Worm (Caenorhabditis elegans) whole organism, L3 larva: ENCODE data around the gene parp-2.

Experiments used
- R02D3.7 ChIP-seq: fragments of 150-350 bp; optimal IDR thresholded peaks from 2 replicates; lab custom pipeline; 2014; ENCODE audit warnings: missing biosample characterization, missing genetic modification characterization
- ZK546.5 ChIP-seq: sonication (generic microtip); optimal IDR thresholded peaks from 2 replicates; lab custom pipeline; 2017; ENCODE audit warnings: missing biosample characterization, missing genetic modification characterization
- aly-2 ChIP-seq: fragments of 150-350 bp; optimal IDR thresholded peaks from 2 replicates; lab custom pipeline; 2014; ENCODE audit warnings: missing biosample characterization, missing genetic modification characterization
- ama-1 ChIP-seq: fragments of 150-350 bp; optimal IDR thresholded peaks from 2 replicates; lab custom pipeline; 2018
- ceh-16 ChIP-seq: sonication (generic microtip); optimal IDR thresholded peaks from 2 replicates; lab custom pipeline; 2017; ENCODE audit warnings: missing biosample characterization, missing genetic modification characterization
- ceh-28 ChIP-seq: fragments of 150-350 bp; optimal IDR thresholded peaks from 2 replicates; lab custom pipeline; 2014; ENCODE audit warnings: missing biosample characterization, missing genetic modification reagents, missing genetic modification characterization
- ceh-82 ChIP-seq: fragments of 150-350 bp; optimal IDR thresholded peaks from 2 replicates; lab custom pipeline; 2014; ENCODE audit warnings: missing biosample characterization, missing genetic modification characterization
- ceh-9 ChIP-seq: sonication (generic microtip); optimal IDR thresholded peaks from 2 replicates; lab custom pipeline; 2018; ENCODE audit warnings: missing biosample characterization, missing genetic modification characterization
- daf-12 ChIP-seq: fragments of 150-350 bp; optimal IDR thresholded peaks from 2 replicates; lab custom pipeline; 2014; ENCODE audit warnings: missing biosample characterization, missing genetic modification reagents, missing genetic modification characterization
- egl-27 ChIP-seq: sonication (generic microtip); optimal IDR thresholded peaks from 4 replicates; lab custom pipeline; 2017; ENCODE audit warnings: missing biosample characterization, missing genetic modification reagents, missing genetic modification characterization
- egl-5 ChIP-seq: fragments of 150-350 bp; optimal IDR thresholded peaks from 2 replicates; lab custom pipeline; 2017; ENCODE audit warnings: missing biosample characterization, missing genetic modification reagents, missing genetic modification characterization, inconsistent platforms
- elt-1 ChIP-seq: fragments of 150-350 bp; optimal IDR thresholded peaks from 2 replicates; lab custom pipeline; 2014; ENCODE audit warnings: missing biosample characterization, missing genetic modification characterization
- elt-2 ChIP-seq: sonication (generic microtip); optimal IDR thresholded peaks from 2 replicates; lab custom pipeline; 2016; ENCODE audit warnings: missing genetic modification reagents, mild to moderate bottlenecking, missing genetic modification characterization, missing compliant biosample characterization
- elt-3 ChIP-seq, 3 experiments: fragments of 150-350 bp in 1 of 3; sonication (generic microtip) in 2 of 3; optimal IDR thresholded peaks; 2 replicates in 2 of 3; 4 replicates in 1 of 3; lab custom pipeline; 2014 to 2017; ENCODE audit warnings: missing biosample characterization in 3 of 3, missing genetic modification characterization in 3 of 3
- eor-1 ChIP-seq, 2 experiments: fragments of 150-350 bp; optimal IDR thresholded peaks; 2 replicates each; lab custom pipeline; 2014 to 2018; ENCODE audit warnings: missing biosample characterization in 2 of 2, missing genetic modification characterization in 2 of 2
- fkh-10 ChIP-seq: sonication (generic microtip); optimal IDR thresholded peaks from 2 replicates; lab custom pipeline; 2017; ENCODE audit warnings: missing biosample characterization, missing genetic modification reagents, missing genetic modification characterization
- fkh-2 ChIP-seq: fragments of 150-350 bp; optimal IDR thresholded peaks from 2 replicates; lab custom pipeline; 2014; ENCODE audit warnings: missing biosample characterization, missing genetic modification reagents, missing genetic modification characterization
- fos-1 ChIP-seq: fragments of 150-350 bp; optimal IDR thresholded peaks from 2 replicates; lab custom pipeline; 2014; ENCODE audit warnings: missing biosample characterization, missing genetic modification characterization
- hmg-11 ChIP-seq: sonication (generic microtip); optimal IDR thresholded peaks from 2 replicates; lab custom pipeline; 2016; ENCODE audit warnings: missing genetic modification characterization, missing compliant biosample characterization
- jun-1 ChIP-seq: fragments of 150-350 bp; optimal IDR thresholded peaks from 2 replicates; lab custom pipeline; 2014; ENCODE audit warnings: missing biosample characterization, missing genetic modification reagents, missing genetic modification characterization
- lin-15B ChIP-seq: fragments of 150-350 bp; optimal IDR thresholded peaks from 2 replicates; lab custom pipeline; 2014; ENCODE audit warnings: missing biosample characterization, missing genetic modification characterization
- lin-39 ChIP-seq: fragments of 150-350 bp; optimal IDR thresholded peaks from 2 replicates; lab custom pipeline; 2018; ENCODE audit warnings: missing biosample characterization, missing genetic modification reagents, missing genetic modification characterization
- lsy-12 ChIP-seq: sonication (generic microtip); optimal IDR thresholded peaks from 2 replicates; lab custom pipeline; 2016; ENCODE audit warnings: mild to moderate bottlenecking, missing genetic modification characterization, missing compliant biosample characterization
- mdl-1 ChIP-seq: fragments of 150-350 bp; optimal IDR thresholded peaks from 2 replicates; lab custom pipeline; 2014; ENCODE audit warnings: missing biosample characterization, missing genetic modification characterization
- mml-1 ChIP-seq: fragments of 150-350 bp; sonication (generic microtip); optimal IDR thresholded peaks from 3 replicates; lab custom pipeline; 2014; ENCODE audit warnings: missing biosample characterization, missing genetic modification characterization
- nfya-1 ChIP-seq: sonication (generic microtip); optimal IDR thresholded peaks from 2 replicates; lab custom pipeline; 2017; ENCODE audit warnings: missing genetic modification characterization, mild to moderate bottlenecking, missing compliant biosample characterization, antibody characterized with exemption, moderate library complexity; ENCODE audit not compliant: insufficient read depth
- nhr-11 ChIP-seq: fragments of 150-350 bp; optimal IDR thresholded peaks from 2 replicates; lab custom pipeline; 2014; ENCODE audit warnings: missing biosample characterization, missing genetic modification characterization
- nhr-12 ChIP-seq: fragments of 150-350 bp; optimal IDR thresholded peaks from 2 replicates; lab custom pipeline; 2014; ENCODE audit warnings: missing biosample characterization, missing genetic modification characterization
- nhr-23 ChIP-seq: fragments of 150-350 bp; optimal IDR thresholded peaks from 2 replicates; lab custom pipeline; 2014; ENCODE audit warnings: missing biosample characterization, missing genetic modification reagents, missing genetic modification characterization
- nhr-237 ChIP-seq: fragments of 150-350 bp; optimal IDR thresholded peaks from 2 replicates; lab custom pipeline; 2014; ENCODE audit warnings: missing biosample characterization, missing genetic modification characterization
- nhr-25 ChIP-seq: sonication (generic microtip); optimal IDR thresholded peaks from 2 replicates; lab custom pipeline; 2017; ENCODE audit warnings: missing biosample characterization, missing genetic modification characterization
- nhr-28 ChIP-seq: fragments of 150-350 bp; optimal IDR thresholded peaks from 2 replicates; lab custom pipeline; 2014; ENCODE audit warnings: missing biosample characterization, missing genetic modification characterization
- nhr-43 ChIP-seq: sonication (generic microtip); optimal IDR thresholded peaks from 2 replicates; lab custom pipeline; 2016; ENCODE audit warnings: mild to moderate bottlenecking, missing genetic modification characterization, missing compliant biosample characterization; ENCODE audit not compliant: poor library complexity, severe bottlenecking
- nhr-67 ChIP-seq: fragments of 150-350 bp; optimal IDR thresholded peaks from 2 replicates; lab custom pipeline; 2014; ENCODE audit warnings: missing biosample characterization, missing genetic modification characterization
- nhr-76 ChIP-seq: fragments of 150-350 bp; sonication (generic microtip); optimal IDR thresholded peaks from 5 replicates; lab custom pipeline; 2014; ENCODE audit warnings: missing biosample characterization, missing genetic modification characterization
- nhr-77 ChIP-seq: fragments of 150-350 bp; optimal IDR thresholded peaks from 2 replicates; lab custom pipeline; 2014; ENCODE audit warnings: missing biosample characterization, missing genetic modification characterization
- pha-4 ChIP-seq: fragments of 150-350 bp; optimal IDR thresholded peaks from 2 replicates; lab custom pipeline; 2014; ENCODE audit warnings: missing biosample characterization, missing genetic modification reagents, missing genetic modification characterization
- pqm-1 ChIP-seq: fragments of 150-350 bp; optimal IDR thresholded peaks from 2 replicates; lab custom pipeline; 2017; ENCODE audit warnings: missing biosample characterization, missing genetic modification characterization, inconsistent platforms
- sea-2 ChIP-seq: fragments of 150-350 bp; sonication (generic microtip); optimal IDR thresholded peaks from 4 replicates; lab custom pipeline; 2014; ENCODE audit warnings: missing biosample characterization, missing genetic modification reagents, missing genetic modification characterization
- skn-1 ChIP-seq: fragments of 150-350 bp; optimal IDR thresholded peaks from 2 replicates; lab custom pipeline; 2014; ENCODE audit warnings: missing biosample characterization, missing genetic modification characterization
- snpc-4 ChIP-seq: fragments of 150-350 bp; optimal IDR thresholded peaks from 2 replicates; lab custom pipeline; 2014; ENCODE audit warnings: missing biosample characterization, missing genetic modification characterization
- tbx-2 ChIP-seq: sonication (generic microtip); optimal IDR thresholded peaks from 2 replicates; lab custom pipeline; 2016; ENCODE audit warnings: mild to moderate bottlenecking, missing genetic modification characterization, missing compliant biosample characterization
- unc-39 ChIP-seq: sonication (generic microtip); optimal IDR thresholded peaks from 4 replicates; lab custom pipeline; 2017; ENCODE audit warnings: missing biosample characterization, missing genetic modification characterization
- unc-62 ChIP-seq: fragments of 150-350 bp; sonication (generic microtip); optimal IDR thresholded peaks from 4 replicates; lab custom pipeline; 2014; ENCODE audit warnings: missing biosample characterization, missing genetic modification reagents, missing genetic modification characterization
- zag-1 ChIP-seq: fragments of 150-350 bp; optimal IDR thresholded peaks from 2 replicates; lab custom pipeline; 2014; ENCODE audit warnings: missing biosample characterization, missing genetic modification characterization
- ztf-11 ChIP-seq: fragments of 150-350 bp; optimal IDR thresholded peaks from 2 replicates; lab custom pipeline; 2014; ENCODE audit warnings: missing biosample characterization, missing genetic modification characterization
- ztf-4 ChIP-seq: fragments of 150-350 bp; optimal IDR thresholded peaks from 2 replicates; lab custom pipeline; 2014; ENCODE audit warnings: missing biosample characterization, missing genetic modification characterization

Gene parp-2

ce11 chrII:9601069-9601468, 8.2 kb downstream of the parp-2 start (continued):
- TF ChIP-seq ceh-9 (tag; lab: Kevin White, UChicago) (no peak), nhr-76 (tag; lab: Kevin White, UChicago) (no peak)

ce11 chrII:9601679-9602078, 8.8 kb downstream of the parp-2 start:
- TF ChIP-seq egl-27 (tag; lab: Kevin White, UChicago) (no peak), nhr-12 (tag; lab: Kevin White, UChicago) (no peak), R02D3.7 (tag; lab: Kevin White, UChicago) (no peak), pqm-1 (tag; lab: Kevin White, UChicago) (peak; percentile 45), lin-39 (tag; lab: Kevin White, UChicago) (no peak), ceh-9 (tag; lab: Kevin White, UChicago) (no peak), ceh-16 (tag; lab: Kevin White, UChicago) (no peak), pha-4 (peak; percentile 16), nhr-11 (tag; lab: Kevin White, UChicago) (peak; percentile 79), ama-1 (lab: Kevin White, UChicago) (peak; percentile 77), lsy-12 (tag; lab: Kevin White, UChicago) (no peak), nhr-28 (no peak), fkh-2 (no peak), lin-15B (tag; lab: Kevin White, UChicago) (no peak), zag-1 (tag; lab: Kevin White, UChicago) (no peak), sea-2 (GFP tag; lab: Kevin White, UChicago) (no peak), snpc-4 (tag; lab: Kevin White, UChicago) (no peak), fos-1 (tag; lab: Kevin White, UChicago) (no peak), eor-1 (tag; optimal IDR thresholded peaks at IDR 0.05; lab: Kevin White, UChicago) (no peak), egl-5 (no peak), aly-2 (tag; lab: Kevin White, UChicago) (no peak), nhr-23 (peak; percentile 77), daf-12 (tag; lab: Kevin White, UChicago) (no peak), elt-1 (tag; lab: Kevin White, UChicago) (peak; percentile 83), unc-39 (no peak), nhr-237 (no peak), elt-3 (tag; optimal IDR thresholded peaks at IDR 0.05; lab: Kevin White, UChicago) (no peak), ztf-11 (tag; lab: Kevin White, UChicago) (no peak), ceh-28 (tag; lab: Kevin White, UChicago) (no peak), mml-1 (tag; lab: Kevin White, UChicago) (no peak), nfya-1 (tag; lab: Kevin White, UChicago) (peak; percentile 26), ceh-82 (tag; lab: Kevin White, UChicago) (no peak), hmg-11 (tag; lab: Kevin White, UChicago) (no peak), fkh-10 (GFP tag; lab: Kevin White, UChicago) (no peak), skn-1 (tag; lab: Kevin White, UChicago) (no peak), jun-1 (tag; lab: Kevin White, UChicago) (peak; percentile 41), nhr-77 (tag; lab: Kevin White, UChicago) (no peak), mdl-1 (tag; lab: Kevin White, UChicago) (peak; percentile 40), nhr-76 (tag; lab: Kevin White, UChicago) (no peak), nhr-67 (tag; lab: Kevin White, UChicago) (no peak), ztf-4 (no peak), nhr-43 (tag; lab: Kevin White, UChicago) (peak; percentile 68), ZK546.5 (tag; lab: Kevin White, UChicago) (no peak), nhr-25 (tag; lab: Kevin White, UChicago) (peak; percentile 69), unc-62 (GFP tag; lab: Kevin White, UChicago) (no peak), elt-2 (tag; lab: Kevin White, UChicago) (peak; percentile 53), tbx-2 (tag; lab: Kevin White, UChicago) (no peak)
- TF ChIP-seq, all 47 proteins: peak for 12
